Worm (Caenorhabditis elegans): ENCODE measurements around the gene M02G9.4.
"Not testable (repeated sequence)": the region's sequence is repeated elsewhere in the genome, so short reads cannot be mapped to it uniquely, and the experiment has no call there.

DNA sequence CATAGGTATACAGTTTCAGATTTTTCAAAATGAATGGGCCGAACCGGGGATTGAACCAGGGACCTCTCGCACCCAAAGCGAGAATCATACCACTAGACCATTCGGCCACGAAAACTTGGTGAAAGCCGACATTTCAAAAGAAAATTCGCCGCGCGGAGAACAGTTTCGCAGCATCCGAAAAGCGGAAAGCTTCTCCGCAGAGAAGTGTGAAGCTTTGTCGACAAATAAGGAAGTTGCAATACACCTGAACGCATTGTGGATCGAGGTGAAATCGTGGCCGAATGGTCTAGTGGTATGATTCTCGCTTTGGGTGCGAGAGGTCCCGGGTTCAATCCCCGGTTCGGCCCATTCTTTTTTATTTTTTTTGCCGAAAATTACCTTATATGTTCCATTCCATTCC, 12.4 kb upstream of the M02G9.4 start:
- TF ChIP-seq tab-1 (GFP tag; IDR thresholded peaks at IDR 0.05) (peak; percentile 78; the same call in 1 of the 2 replicates), ztf-23 (GFP tag; IDR thresholded peaks at IDR 0.05) (0 out of 2 replicates have a peak, but pooled peaks have one; percentile 34)
- TF ChIP-seq klf-2 (GFP tag; conservative IDR thresholded peaks at IDR 0.05); ztf-29 (GFP tag; IDR thresholded peaks at IDR 0.05); flt-1 (GFP tag; IDR thresholded peaks at IDR 0.05); T22C8.4 (GFP tag; IDR thresholded peaks at IDR 0.05); ref-1 (GFP tag; conservative IDR thresholded peaks at IDR 0.05); med-1 (GFP tag; optimal IDR thresholded peaks at IDR 0.05; ENCODE audit: insufficient read depth); cog-1 (tag; optimal IDR thresholded peaks at IDR 0.05): not testable (repeated sequence)
